Fruit fly (Drosophila melanogaster): ENCODE data around the gene CG14223.

The CG14223 gene

dm6 chrX:19666991-19667409, 3.2 kb upstream of the CG14223 start, which contains the start of gene Zw:
Zw (plus strand) TSS chrX:19667252.
- peak; percentile 4 for TF ChIP-seq CG33213 (GFP tag; optimal IDR thresholded peaks at IDR 0.05)
- peak; percentile 1 for TF ChIP-seq CG8924 (tag; optimal IDR thresholded peaks at IDR 0.05)
- 0 out of 2 replicates have a peak, but pooled peaks have one; percentile 28 for TF ChIP-seq onecut (GFP tag; IDR thresholded peaks at IDR 0.05)
- peak; percentile 67 for TF ChIP-seq amos (GFP tag; IDR thresholded peaks at IDR 0.05; ENCODE audit: partially characterized antibody)
- TF ChIP-seq insv (GFP tag; optimal IDR thresholded peaks at IDR 0.05) = no peak
- TF ChIP-seq Fer3 (tag; optimal IDR thresholded peaks at IDR 0.05) = peak; percentile 48
- peak; percentile 48 for TF ChIP-seq esg (GFP tag; conservative IDR thresholded peaks at IDR 0.05)
- TF ChIP-seq mld (GFP tag; IDR thresholded peaks at IDR 0.05; ENCODE audit: partially characterized antibody) = no peak
- TF ChIP-seq CG11085 (GFP tag; IDR thresholded peaks at IDR 0.05) = peak; percentile 60
- peak; percentile 81 for TF ChIP-seq NFAT (GFP tag; IDR thresholded peaks at IDR 0.05)
- TF ChIP-seq CG3407 (GFP tag; optimal IDR thresholded peaks at IDR 0.05) = no peak
- peak; percentile 28 for TF ChIP-seq CG13296 (GFP tag; optimal IDR thresholded peaks at IDR 0.05)
- TF ChIP-seq CG8359 (GFP tag; optimal IDR thresholded peaks at IDR 0.05; ENCODE audit: borderline replicate concordance) = no peak
- TF ChIP-seq ase (GFP tag; IDR thresholded peaks at IDR 0.05) = peak; percentile 46; the same call in 1 of the 3 replicates
- TF ChIP-seq CG6813 (GFP tag; optimal IDR thresholded peaks at IDR 0.05) = no peak
- TF ChIP-seq stwl (tag; optimal IDR thresholded peaks at IDR 0.05) = no peak
- peak; percentile 52 for TF ChIP-seq CG10366 (GFP tag; IDR thresholded peaks at IDR 0.05)
- TF ChIP-seq vnd (GFP tag; IDR thresholded peaks at IDR 0.05; ENCODE audit: partially characterized antibody) = 0 out of 3 replicates have a peak, but pooled peaks have one; percentile 37
- TF ChIP-seq ttk (GFP tag; IDR thresholded peaks at IDR 0.05) = peak; percentile 45; the same call in 1 of the 2 replicates
- TF ChIP-seq nom (GFP tag; optimal IDR thresholded peaks at IDR 0.05) = peak; percentile 11
- no peak for TF ChIP-seq Hr39 (optimal IDR thresholded peaks at IDR 0.05)
- 0 out of 3 replicates have a peak, but pooled peaks have one; percentile 29 for TF ChIP-seq CG2889 (GFP tag; IDR thresholded peaks at IDR 0.05)
- TF ChIP-seq ftz-f1 (GFP tag; optimal IDR thresholded peaks at IDR 0.05) = no peak
- TF ChIP-seq Lhr (GFP tag; optimal IDR thresholded peaks at IDR 0.05) = no peak
- TF ChIP-seq CG17912 (GFP tag; optimal IDR thresholded peaks at IDR 0.05) = no peak
- TF ChIP-seq Gsc (GFP tag; IDR thresholded peaks at IDR 0.05) = 0 out of 2 replicates have a peak, but pooled peaks have one; percentile 16
- TF ChIP-seq Hey (tag; optimal IDR thresholded peaks at IDR 0.05) = no peak
- TF ChIP-seq CG2875 (GFP tag; optimal IDR thresholded peaks at IDR 0.05) = no peak
- TF ChIP-seq CG4730 (GFP tag; IDR thresholded peaks at IDR 0.05) = peak; percentile 42; the same call in 1 of the 2 replicates
- no peak for TF ChIP-seq Stat92E (GFP tag; optimal IDR thresholded peaks at IDR 0.05)
- no peak for TF ChIP-seq hbn (GFP tag; IDR thresholded peaks at IDR 0.05; ENCODE audit: partially characterized antibody)
- TF ChIP-seq CG9609 (GFP tag; optimal IDR thresholded peaks at IDR 0.05) = peak; percentile 46
- TF ChIP-seq CG1602 (GFP tag; optimal IDR thresholded peaks at IDR 0.05) = peak; percentile 25
- TF ChIP-seq CG3838 (GFP tag; optimal IDR thresholded peaks at IDR 0.05) = no peak
- peak; percentile 46 for TF ChIP-seq mirr (GFP tag; optimal IDR thresholded peaks at IDR 0.05)
- peak; percentile 29 for TF ChIP-seq CG33557 (GFP tag; optimal IDR thresholded peaks at IDR 0.05)
- peak; percentile 53 to 55 for TF ChIP-seq dpn (GFP tag; optimal IDR thresholded peaks at IDR 0.05)
- TF ChIP-seq CG14710 (tag; optimal IDR thresholded peaks at IDR 0.05) = peak; percentile 2
- peak; percentile 44 for TF ChIP-seq CG10654 (GFP tag; optimal IDR thresholded peaks at IDR 0.05)
- TF ChIP-seq tgo (GFP tag; IDR thresholded peaks at IDR 0.05) = peak; percentile 67
- no peak for TF ChIP-seq CG4282 (GFP tag; optimal IDR thresholded peaks at IDR 0.05)
- TF ChIP-seq usp (GFP tag; optimal IDR thresholded peaks at IDR 0.05) = no peak
- no peak for TF ChIP-seq CG10462 (GFP tag; optimal IDR thresholded peaks at IDR 0.05)
- TF ChIP-seq CG9876 (GFP tag; optimal IDR thresholded peaks at IDR 0.05) = no peak
- peak; percentile 57 for TF ChIP-seq Bgb (GFP tag; IDR thresholded peaks at IDR 0.05; ENCODE audit: partially characterized antibody)
- peak; percentile 6 for TF ChIP-seq Atf3 (GFP tag; optimal IDR thresholded peaks at IDR 0.05)
- peak; percentile 51 for TF ChIP-seq chn (GFP tag; optimal IDR thresholded peaks at IDR 0.05)
- no peak for TF ChIP-seq maf-S (GFP tag; optimal IDR thresholded peaks at IDR 0.05)
- TF ChIP-seq CG17328 (GFP tag; IDR thresholded peaks at IDR 0.05) = peak; percentile 37; the same call in 1 of the 2 replicates
- TF ChIP-seq bigmax (GFP tag; optimal IDR thresholded peaks at IDR 0.05) = no peak

Measured in whole organism, embryonic.